Worm (Caenorhabditis elegans): Measurements from ENCODE around the gene aco-2.

The aco-2 gene

DNA sequence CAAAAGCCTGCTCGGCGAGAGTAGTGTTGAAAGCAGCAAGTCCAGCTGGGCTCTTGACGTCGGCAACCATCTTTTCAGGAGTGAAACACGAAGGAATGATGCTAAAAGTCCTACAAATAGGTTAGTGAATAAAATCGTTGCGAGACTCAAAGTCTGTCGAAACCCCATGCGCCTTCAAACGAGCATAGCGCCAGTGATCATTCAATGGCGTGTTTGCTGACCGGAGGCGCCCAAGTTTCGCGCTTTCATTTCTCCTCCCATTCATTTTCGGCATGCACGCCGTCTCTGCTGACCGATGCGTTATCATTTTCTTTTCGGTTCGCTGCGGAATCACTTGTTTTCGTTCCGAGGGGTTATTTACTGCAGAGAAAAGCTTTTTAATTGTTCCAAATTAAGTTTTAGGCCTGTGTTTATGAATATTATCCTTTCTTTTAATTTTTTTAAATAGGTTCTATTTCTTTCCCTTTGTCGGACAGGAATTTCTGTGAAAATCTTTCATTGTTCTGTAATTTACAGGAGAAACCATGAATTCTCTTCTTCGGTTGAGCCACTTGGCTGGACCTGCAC lies at the start of gene aco-2, which contains the start of gene eef-1B.1:
Gene aco-2 (plus strand): TSS at position 517 of the 567 bp plus-strand sequence.
Gene eef-1B.1 (minus strand): TSS at position 186 of the 567 bp plus-strand sequence.
- no peak for TF ChIP-seq hnd-1 (tag; optimal IDR thresholded peaks at IDR 0.05)
- peak; percentile 44 for TF ChIP-seq F13C5.2 (tag; optimal IDR thresholded peaks at IDR 0.05)

DNA sequence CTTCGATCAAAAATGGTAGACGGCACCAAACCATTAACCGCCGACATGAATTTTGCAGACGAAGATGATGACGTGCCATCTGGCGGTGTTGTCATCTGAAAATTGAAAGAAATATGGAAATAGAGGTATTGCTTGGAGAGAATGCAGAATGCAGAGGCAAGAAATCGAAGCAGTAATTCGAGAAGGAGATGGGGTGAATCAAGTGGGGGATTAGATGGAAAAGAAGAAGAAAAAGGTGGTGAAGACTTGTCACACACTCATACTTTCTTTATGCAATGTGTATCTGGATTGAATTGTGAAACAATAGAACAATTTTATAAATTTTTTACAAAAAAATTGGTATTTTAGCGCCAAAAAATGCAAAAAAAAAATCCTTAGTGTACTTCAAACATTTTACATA lies 48.7 kb upstream of the aco-2 start, which contains the start of gene tag-250:
Gene tag-250 (minus strand): TSS at position 101 of the 400 bp plus-strand sequence.
- TF ChIP-seq hmbx-1 (tag; optimal IDR thresholded peaks at IDR 0.05), result no peak
- no peak for TF ChIP-seq tbx-11 (GFP tag; IDR thresholded peaks at IDR 0.05)
- no peak for TF ChIP-seq B0310.2 (tag; optimal IDR thresholded peaks at IDR 0.05)
- TF ChIP-seq tbx-37 (GFP tag; conservative IDR thresholded peaks at IDR 0.05), result no peak
- no peak for TF ChIP-seq pes-1 (GFP tag; IDR thresholded peaks at IDR 0.05)
- no peak for TF ChIP-seq flt-1 (GFP tag; IDR thresholded peaks at IDR 0.05)
- TF ChIP-seq F13C5.2 (tag; optimal IDR thresholded peaks at IDR 0.05), result no peak
- no peak for TF ChIP-seq sea-1 (GFP tag; conservative IDR thresholded peaks at IDR 0.05)

DNA sequence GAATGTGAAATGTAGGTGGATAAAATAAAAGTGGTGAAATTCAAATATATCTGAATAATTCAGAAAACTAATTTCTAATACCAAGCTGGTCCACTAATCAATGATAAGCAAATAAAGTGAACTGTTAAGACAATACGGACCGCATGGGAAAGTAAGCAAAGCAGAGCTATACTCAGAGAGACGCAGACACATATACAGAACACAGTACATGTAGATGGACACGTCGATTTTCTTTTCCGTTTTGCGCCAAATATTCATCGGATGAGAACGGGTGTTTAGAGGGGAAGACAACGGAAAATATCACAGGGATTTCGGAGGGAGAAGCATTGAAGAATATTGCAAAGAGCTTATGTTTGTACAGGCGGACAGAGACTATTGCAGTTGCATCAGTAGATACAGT lies 47.5 kb upstream of the aco-2 start:
- no peak for TF ChIP-seq tra-4 (tag; optimal IDR thresholded peaks at IDR 0.05)
- TF ChIP-seq scrt-1 (GFP tag; IDR thresholded peaks at IDR 0.05), result no peak
- TF ChIP-seq sea-1 (GFP tag; conservative IDR thresholded peaks at IDR 0.05), result no peak
- no peak for TF ChIP-seq F13C5.2 (tag; optimal IDR thresholded peaks at IDR 0.05)
- no peak for TF ChIP-seq ceh-13 (GFP tag; optimal IDR thresholded peaks at IDR 0.05)
- no peak for TF ChIP-seq ama-1 (optimal IDR thresholded peaks at IDR 0.05)
- TF ChIP-seq B0310.2 (tag; optimal IDR thresholded peaks at IDR 0.05), result no peak

DNA sequence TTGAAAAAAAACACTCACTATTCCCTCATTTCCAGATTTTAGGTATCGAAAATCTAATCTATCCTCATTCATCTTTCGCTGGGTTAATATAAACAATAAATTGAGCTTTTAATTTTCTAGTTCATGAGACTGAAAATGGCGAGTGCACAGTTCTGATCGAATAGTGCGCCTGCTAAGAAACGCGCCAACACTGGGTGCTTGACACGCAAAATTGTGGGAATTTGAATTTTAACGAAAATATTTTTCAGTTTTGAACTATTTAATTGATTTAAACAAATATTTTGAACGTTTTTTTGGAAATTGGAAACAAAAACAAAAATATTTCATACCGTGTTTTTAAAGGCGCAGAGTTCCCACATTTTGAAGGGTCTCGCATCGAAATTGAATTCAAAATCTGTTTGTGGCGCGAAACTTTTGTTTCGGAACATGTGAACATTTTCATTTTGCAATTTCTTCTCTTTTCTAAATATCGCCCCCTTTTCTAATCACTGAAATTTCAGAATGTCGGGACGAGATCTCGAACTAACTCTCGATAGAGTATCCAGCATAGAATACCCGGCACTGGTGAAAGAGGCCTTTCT lies 44.9 kb upstream of the aco-2 start, which contains the start of the genes C29E4.13 and npp-15:
Gene C29E4.13 (minus strand): TSS at position 169 of the 581 bp plus-strand sequence.
Gene npp-15 (plus strand): TSS at position 495 of the 581 bp plus-strand sequence.
- no peak for TF ChIP-seq ets-7 (tag; optimal IDR thresholded peaks at IDR 0.05)
- no peak for TF ChIP-seq aly-1 (tag; optimal IDR thresholded peaks at IDR 0.05)
- TF ChIP-seq tra-4 (tag; optimal IDR thresholded peaks at IDR 0.05), result no peak
- TF ChIP-seq hmbx-1 (tag; optimal IDR thresholded peaks at IDR 0.05), result no peak
- TF ChIP-seq ceh-36 (tag; optimal IDR thresholded peaks at IDR 0.05), result no peak

DNA sequence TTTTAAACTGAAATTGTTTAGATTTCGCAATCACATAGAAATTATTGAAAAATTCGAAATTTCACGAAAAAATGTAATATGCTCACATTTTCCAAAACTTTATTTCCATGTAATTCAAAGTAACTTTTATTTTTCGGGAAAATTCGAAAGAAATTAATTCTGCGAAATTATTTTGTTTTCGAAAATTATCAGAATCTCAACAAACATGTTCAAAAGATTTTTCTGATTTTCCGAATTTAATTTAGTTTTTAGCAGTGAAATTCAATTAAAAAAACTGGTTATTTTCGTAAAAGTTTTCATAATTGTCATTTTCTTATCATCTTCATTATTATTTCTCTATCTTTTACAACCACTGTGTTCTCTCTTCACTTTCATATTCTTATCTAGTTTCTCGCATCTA lies 40.3 kb upstream of the aco-2 start, which contains the start of gene ran-2:
Gene ran-2 (plus strand): TSS at position 301 of the 400 bp plus-strand sequence.
- TF ChIP-seq aly-1 (tag; optimal IDR thresholded peaks at IDR 0.05), result no peak
- TF ChIP-seq flt-1 (GFP tag; IDR thresholded peaks at IDR 0.05), result no peak
- TF ChIP-seq B0310.2 (tag; optimal IDR thresholded peaks at IDR 0.05), result no peak
- no peak for TF ChIP-seq hnd-1 (tag; optimal IDR thresholded peaks at IDR 0.05)
- no peak for TF ChIP-seq tbx-37 (GFP tag; conservative IDR thresholded peaks at IDR 0.05)
- no peak for TF ChIP-seq ets-7 (tag; optimal IDR thresholded peaks at IDR 0.05)
- no peak for TF ChIP-seq F13C5.2 (tag; optimal IDR thresholded peaks at IDR 0.05)
- no peak for TF ChIP-seq tra-4 (tag; optimal IDR thresholded peaks at IDR 0.05)
- no peak for TF ChIP-seq ceh-36 (tag; optimal IDR thresholded peaks at IDR 0.05)
- no peak for TF ChIP-seq scrt-1 (GFP tag; IDR thresholded peaks at IDR 0.05)
- no peak for TF ChIP-seq sea-1 (GFP tag; conservative IDR thresholded peaks at IDR 0.05)
- TF ChIP-seq tbx-11 (GFP tag; IDR thresholded peaks at IDR 0.05), result no peak
- no peak for TF ChIP-seq ama-1 (optimal IDR thresholded peaks at IDR 0.05)
- TF ChIP-seq hmbx-1 (tag; optimal IDR thresholded peaks at IDR 0.05), result no peak
- no peak for TF ChIP-seq hmg-4 (GFP tag; optimal IDR thresholded peaks at IDR 0.05)
- TF ChIP-seq ceh-13 (GFP tag; optimal IDR thresholded peaks at IDR 0.05), result no peak
- TF ChIP-seq pes-1 (GFP tag; IDR thresholded peaks at IDR 0.05), result no peak

DNA sequence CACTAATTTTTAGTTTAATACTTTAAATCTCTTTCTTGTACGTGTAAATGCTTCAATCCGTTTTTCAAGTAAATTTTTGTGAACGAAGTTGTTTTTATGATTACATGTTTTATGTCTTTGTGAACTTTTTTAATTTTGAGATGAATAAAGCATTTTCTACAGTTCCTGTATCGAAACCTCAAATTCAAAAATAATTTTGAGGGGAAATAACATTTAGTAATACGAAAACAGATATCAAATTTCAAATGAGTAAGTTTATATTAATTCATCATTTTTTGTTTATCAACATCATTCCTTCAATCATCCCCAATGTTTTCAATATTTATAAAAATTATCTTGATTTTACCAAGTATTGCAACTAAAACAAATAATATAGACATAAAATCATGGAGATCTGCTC lies 36.0 kb upstream of the aco-2 start, which contains the start of gene C29E4.10:
Gene C29E4.10 (plus strand): TSS at position 301 of the 400 bp plus-strand sequence.
- TF ChIP-seq F13C5.2 (tag; optimal IDR thresholded peaks at IDR 0.05), result no peak
- no peak for TF ChIP-seq scrt-1 (GFP tag; IDR thresholded peaks at IDR 0.05)
- no peak for TF ChIP-seq pes-1 (GFP tag; IDR thresholded peaks at IDR 0.05)
- no peak for TF ChIP-seq sea-1 (GFP tag; conservative IDR thresholded peaks at IDR 0.05)
- no peak for TF ChIP-seq tbx-11 (GFP tag; IDR thresholded peaks at IDR 0.05)
- no peak for TF ChIP-seq aly-1 (tag; optimal IDR thresholded peaks at IDR 0.05)

DNA sequence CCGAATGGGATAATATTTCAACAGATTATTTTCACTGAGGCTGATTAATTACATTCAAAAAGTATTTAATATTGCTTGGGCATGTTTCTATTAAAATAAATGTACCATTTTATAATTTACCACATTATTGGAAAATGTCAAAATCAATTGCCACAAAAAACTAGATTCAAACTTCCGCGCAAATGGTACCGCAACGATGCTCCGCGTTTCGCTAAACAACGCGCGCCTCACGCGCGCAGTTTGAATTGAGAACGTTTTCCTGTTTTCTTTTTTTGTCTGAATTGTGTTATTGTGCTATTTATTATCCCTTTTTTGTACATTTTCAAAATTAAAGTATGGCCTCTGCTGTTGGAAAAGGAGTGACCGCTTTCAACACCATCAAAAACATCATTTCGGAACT lies 32.7 kb upstream of the aco-2 start, which contains the start of gene C29E4.12:
Gene C29E4.12 (plus strand): TSS at position 333 of the 400 bp plus-strand sequence.
- TF ChIP-seq tbx-11 (GFP tag; IDR thresholded peaks at IDR 0.05) (no peak), sea-1 (GFP tag; conservative IDR thresholded peaks at IDR 0.05) (no peak), aly-1 (tag; optimal IDR thresholded peaks at IDR 0.05) (no peak), B0310.2 (tag; optimal IDR thresholded peaks at IDR 0.05) (no peak), ama-1 (optimal IDR thresholded peaks at IDR 0.05) (no peak), hmbx-1 (tag; optimal IDR thresholded peaks at IDR 0.05) (no peak), scrt-1 (GFP tag; IDR thresholded peaks at IDR 0.05) (no peak), tra-4 (tag; optimal IDR thresholded peaks at IDR 0.05) (no peak), pes-1 (GFP tag; IDR thresholded peaks at IDR 0.05) (no peak), tbx-37 (GFP tag; conservative IDR thresholded peaks at IDR 0.05) (no peak; the same call in 1 of the 2 replicates), ceh-36 (tag; optimal IDR thresholded peaks at IDR 0.05) (no peak), ceh-13 (GFP tag; optimal IDR thresholded peaks at IDR 0.05) (no peak)

DNA sequence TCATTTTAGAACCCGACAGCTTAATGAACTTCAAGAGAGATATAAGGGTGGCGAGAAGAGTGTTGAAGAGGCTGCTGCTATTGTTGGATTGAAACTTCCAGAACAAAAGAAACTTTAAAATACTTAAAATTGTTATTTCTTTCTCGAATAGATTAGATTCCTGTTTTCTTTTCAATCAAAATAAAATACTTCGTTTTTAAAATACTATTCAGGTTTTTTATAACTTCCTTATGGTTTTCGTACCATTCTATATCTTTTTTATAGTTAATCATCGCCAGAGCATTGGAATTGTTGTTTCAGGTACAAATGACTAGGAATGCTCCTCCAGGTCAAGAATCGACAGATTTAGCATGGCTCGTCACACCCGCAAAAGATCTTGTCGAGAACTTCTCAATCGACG lies 32.1 kb upstream of the aco-2 start, which contains the start of gene kle-2:
Gene kle-2 (plus strand): TSS at position 301 of the 400 bp plus-strand sequence.
- TF ChIP-seq B0310.2 (tag; optimal IDR thresholded peaks at IDR 0.05) (no peak), ceh-13 (GFP tag; optimal IDR thresholded peaks at IDR 0.05) (no peak), hmbx-1 (tag; optimal IDR thresholded peaks at IDR 0.05) (no peak), F13C5.2 (tag; optimal IDR thresholded peaks at IDR 0.05) (no peak), tra-4 (tag; optimal IDR thresholded peaks at IDR 0.05) (no peak), scrt-1 (GFP tag; IDR thresholded peaks at IDR 0.05) (no peak)

Data from whole organism, early embryonic.